Worm (Caenorhabditis elegans) whole organism, mixed stage, embryonic: ENCODE data around the gene R05H5.4.
A peak's percentile ranks its signal among the peaks of the same experiment; 100 is the strongest.

Experiments used
- M03D4.4 ChIP-seq: sonication (generic microtip); optimal IDR thresholded peaks from 2 replicates; lab custom pipeline; 2017; ENCODE audit warnings: mild to moderate bottlenecking, missing genetic modification characterization, missing compliant biosample characterization
- ceh-39 ChIP-seq: fragments of 150-350 bp; optimal IDR thresholded peaks from 2 replicates; lab custom pipeline; 2014; ENCODE audit warnings: missing biosample characterization, missing genetic modification characterization
- ceh-43 ChIP-seq: fragments of 200-800 bp; sonication (Bioruptor generic); optimal IDR thresholded peaks from 2 replicates; lab custom pipeline; 2018; ENCODE audit warnings: mild to moderate bottlenecking, missing genetic modification characterization, moderate library complexity, missing compliant biosample characterization
- ceh-83 ChIP-seq: fragments of 200-800 bp; sonication (Bioruptor generic); optimal IDR thresholded peaks from 2 replicates; lab custom pipeline; 2018; ENCODE audit warnings: mild to moderate bottlenecking, missing genetic modification characterization, missing compliant biosample characterization
- ces-1 ChIP-seq: fragments of 150-350 bp; optimal IDR thresholded peaks from 2 replicates; lab custom pipeline; 2014; ENCODE audit warnings: missing biosample characterization, missing genetic modification reagents, missing genetic modification characterization
- cnd-1 ChIP-seq: fragments of 200-800 bp; sonication (Bioruptor generic); optimal IDR thresholded peaks from 2 replicates; lab custom pipeline; 2018; ENCODE audit warnings: mild to moderate bottlenecking, missing genetic modification characterization, missing compliant biosample characterization
- drap-1 ChIP-seq: fragments of 200-800 bp; sonication (Bioruptor generic); optimal IDR thresholded peaks from 3 replicates; lab custom pipeline; 2018; ENCODE audit warnings: mild to moderate bottlenecking, missing genetic modification characterization, missing compliant biosample characterization
- elt-3 ChIP-seq: fragments of 150-350 bp; optimal IDR thresholded peaks from 2 replicates; lab custom pipeline; 2014; ENCODE audit warnings: missing biosample characterization, missing genetic modification characterization
- flh-1 ChIP-seq: fragments of 200-800 bp; sonication (Bioruptor generic); optimal IDR thresholded peaks from 2 replicates; lab custom pipeline; 2018; ENCODE audit warnings: mild to moderate bottlenecking, missing genetic modification characterization, moderate library complexity, missing compliant biosample characterization
- hlh-1 ChIP-seq: fragments of 150-350 bp; optimal IDR thresholded peaks from 2 replicates; lab custom pipeline; 2014; ENCODE audit warnings: missing biosample characterization, missing genetic modification reagents, missing genetic modification characterization
- lin-13 ChIP-seq: fragments of 150-350 bp; optimal IDR thresholded peaks from 2 replicates; lab custom pipeline; 2014; ENCODE audit warnings: missing biosample characterization, missing genetic modification characterization
- lin-32 ChIP-seq: fragments of 200-800 bp; sonication (Bioruptor generic); optimal IDR thresholded peaks from 2 replicates; lab custom pipeline; 2018; ENCODE audit warnings: mild to moderate bottlenecking, missing genetic modification characterization, missing compliant biosample characterization
- lsy-2 ChIP-seq: fragments of 150-350 bp; optimal IDR thresholded peaks from 2 replicates; lab custom pipeline; 2014; ENCODE audit warnings: missing biosample characterization, missing genetic modification characterization
- mab-5 ChIP-seq: fragments of 150-350 bp; optimal IDR thresholded peaks from 2 replicates; lab custom pipeline; 2014; ENCODE audit warnings: missing biosample characterization, missing genetic modification characterization
- mep-1 ChIP-seq: fragments of 150-350 bp; optimal IDR thresholded peaks from 2 replicates; lab custom pipeline; 2017; ENCODE audit warnings: missing biosample characterization, missing genetic modification reagents, missing genetic modification characterization, inconsistent platforms
- mls-2 ChIP-seq: sonication (generic microtip); optimal IDR thresholded peaks from 2 replicates; lab custom pipeline; 2016; ENCODE audit warnings: mild to moderate bottlenecking, missing genetic modification characterization, moderate library complexity, missing compliant biosample characterization
- nhr-12 ChIP-seq: fragments of 150-350 bp; optimal IDR thresholded peaks from 2 replicates; lab custom pipeline; 2014; ENCODE audit warnings: missing biosample characterization, missing genetic modification characterization
- nhr-2 ChIP-seq: fragments of 150-350 bp; optimal IDR thresholded peaks from 2 replicates; lab custom pipeline; 2014; ENCODE audit warnings: missing biosample characterization, missing genetic modification characterization
- nhr-76 ChIP-seq: sonication (generic microtip); optimal IDR thresholded peaks from 2 replicates; lab custom pipeline; 2017; ENCODE audit warnings: missing biosample characterization, missing genetic modification characterization
- sem-2 ChIP-seq: fragments of 200-800 bp; sonication (Bioruptor generic); optimal IDR thresholded peaks from 2 replicates; lab custom pipeline; 2018; ENCODE audit warnings: mild to moderate bottlenecking, missing genetic modification characterization, missing compliant biosample characterization
- snpc-4 ChIP-seq: fragments of 150-350 bp; optimal IDR thresholded peaks from 2 replicates; lab custom pipeline; 2014; ENCODE audit warnings: missing biosample characterization, missing genetic modification characterization
- sptf-1 ChIP-seq: sonication (generic microtip); optimal IDR thresholded peaks from 2 replicates; lab custom pipeline; 2017; ENCODE audit warnings: mild to moderate bottlenecking, missing genetic modification characterization, moderate library complexity, missing compliant biosample characterization
- tbx-8 ChIP-seq: fragments of 200-800 bp; sonication (Bioruptor generic); optimal IDR thresholded peaks from 2 replicates; lab custom pipeline; 2018; ENCODE audit warnings: mild to moderate bottlenecking, missing genetic modification characterization, moderate library complexity, missing compliant biosample characterization
- unc-39 ChIP-seq: fragments of 150-350 bp; optimal IDR thresholded peaks from 2 replicates; lab custom pipeline; 2014; ENCODE audit warnings: missing biosample characterization, missing genetic modification characterization
- unc-62 ChIP-seq: fragments of 150-350 bp; optimal IDR thresholded peaks from 2 replicates; lab custom pipeline; 2014; ENCODE audit warnings: missing biosample characterization, missing genetic modification reagents, missing genetic modification characterization
- ztf-11 ChIP-seq: fragments of 150-350 bp; optimal IDR thresholded peaks from 2 replicates; lab custom pipeline; 2014; ENCODE audit warnings: missing biosample characterization, missing genetic modification characterization

R05H5.4 gene

ce11 chrII:10200759-10201158, 953 bp upstream of the R05H5.4 start, which contains the start of gene arv-1:
Gene arv-1, minus strand, starts transcription at chrII:10200823.
- TF ChIP-seq ces-1 (peak; percentile 85), M03D4.4 (no peak), ceh-83 (no peak), sptf-1 (peak; percentile 44), lsy-2 (tag; lab: Kevin White, UChicago) (peak; percentile 55), unc-39 (tag; lab: Kevin White, UChicago) (no peak)

- no peak for TF ChIP-seq nhr-2 (tag; lab: Kevin White, UChicago)
- no peak for TF ChIP-seq sem-2 (GFP tag; lab: Kevin White, UChicago)
- no peak for TF ChIP-seq unc-62
- no peak for TF ChIP-seq cnd-1 (tag; lab: Kevin White, UChicago)
- no peak for TF ChIP-seq sptf-1
- no peak for TF ChIP-seq lin-13 (tag; lab: Kevin White, UChicago)
- no peak for TF ChIP-seq flh-1 (GFP tag; lab: Kevin White, UChicago)
- no peak for TF ChIP-seq elt-3 (tag; lab: Kevin White, UChicago)
- no peak for TF ChIP-seq nhr-12 (tag; lab: Kevin White, UChicago)
- no peak for TF ChIP-seq snpc-4 (tag; lab: Kevin White, UChicago)
- no peak for TF ChIP-seq nhr-76 (tag; lab: Kevin White, UChicago)
- no peak for TF ChIP-seq ceh-43
- TF ChIP-seq mab-5: no peak
- TF ChIP-seq mls-2: no peak
Observed at ce11 chrII:10198486-10198885, 1.3 kb downstream of the R05H5.4 start.

- TF ChIP-seq lin-32: no peak
- TF ChIP-seq drap-1 (GFP tag; lab: Kevin White, UChicago): no peak
- no peak for TF ChIP-seq mab-5
- no peak for TF ChIP-seq unc-39 (tag; lab: Kevin White, UChicago)
- TF ChIP-seq elt-3 (tag; lab: Kevin White, UChicago): no peak
- TF ChIP-seq ces-1: no peak
- no peak for TF ChIP-seq mls-2
- TF ChIP-seq snpc-4 (tag; lab: Kevin White, UChicago): no peak
- no peak for TF ChIP-seq lin-13 (tag; lab: Kevin White, UChicago)
- TF ChIP-seq lsy-2 (tag; lab: Kevin White, UChicago): no peak
- TF ChIP-seq ceh-83: no peak
- TF ChIP-seq ztf-11: no peak
Observed at ce11 chrII:10197091-10197675, 2.6 kb downstream of the R05H5.4 start, which contains the start of gene R05H5.3. Gene R05H5.3, plus strand, starts transcription at chrII:10197625.

- TF ChIP-seq tbx-8 (GFP tag; lab: Kevin White, UChicago) (no peak), unc-39 (tag; lab: Kevin White, UChicago) (no peak), sptf-1 (no peak), mab-5 (no peak), M03D4.4 (no peak), mep-1 (tag; lab: Kevin White, UChicago) (no peak), mls-2 (no peak), hlh-1 (tag; lab: Kevin White, UChicago) (no peak), nhr-76 (tag; lab: Kevin White, UChicago) (no peak), ztf-11 (no peak), snpc-4 (tag; lab: Kevin White, UChicago) (no peak)
Observed at ce11 chrII:10194605-10195004, 5.2 kb downstream of the R05H5.4 start, which contains the start of gene srb-6. Gene srb-6, plus strand, starts transcription at chrII:10194905.

- TF ChIP-seq ceh-39 (no peak), elt-3 (tag; lab: Kevin White, UChicago) (no peak)
Observed at ce11 chrII:10192207-10192606, 7.6 kb downstream of the R05H5.4 start, which contains the start of gene R05H5.7. Gene R05H5.7, plus strand, starts transcription at chrII:10192507.

- TF ChIP-seq flh-1 (GFP tag; lab: Kevin White, UChicago) (no peak), drap-1 (GFP tag; lab: Kevin White, UChicago) (no peak), mep-1 (tag; lab: Kevin White, UChicago) (no peak), nhr-12 (tag; lab: Kevin White, UChicago) (no peak), sem-2 (GFP tag; lab: Kevin White, UChicago) (no peak), unc-62 (no peak)
Observed at ce11 chrII:10189369-10189768, 10.4 kb downstream of the R05H5.4 start, which contains the start of gene cdc-25.4. Gene cdc-25.4, minus strand, starts transcription at chrII:10189469.

ce11 chrII:10187808-10188207, 12.0 kb downstream of the R05H5.4 start, which contains the start of gene srd-2:
Gene srd-2, minus strand, starts transcription at chrII:10187908.
- no peak for TF ChIP-seq flh-1 (GFP tag; lab: Kevin White, UChicago)
- TF ChIP-seq elt-3 (tag; lab: Kevin White, UChicago): no peak
- TF ChIP-seq, all 35 proteins: peak for 0
